Fruit fly (Drosophila melanogaster) whole organism, embryonic: ENCODE data around the gene CG13601.

Experiments used
- Antp ChIP-seq: fragments of 200-800 bp; sonication (Bioruptor generic); optimal IDR thresholded peaks from 3 replicates; lab custom pipeline; 2016; ENCODE audit warnings: missing biosample characterization, missing genetic modification characterization
- CG10274 ChIP-seq: fragments of 200-800 bp; sonication (Bioruptor generic); optimal IDR thresholded peaks from 3 replicates; lab custom pipeline; 2017; ENCODE audit warnings: missing biosample characterization, mild to moderate bottlenecking, missing genetic modification characterization
- CG11398 ChIP-seq: fragments of 200-800 bp; sonication (Bioruptor generic); optimal IDR thresholded peaks from 2 replicates; lab custom pipeline; 2016; ENCODE audit warnings: missing biosample characterization, missing genetic modification characterization
- CG11695 ChIP-seq: fragments of 200-800 bp; sonication (Bioruptor generic); IDR thresholded peaks from 3 replicates; pipeline ENCODE4 v1.3.6; 2022; ENCODE audit warnings: missing biosample characterization, missing genetic modification characterization
- CG13123 ChIP-seq: fragments of 200-800 bp; sonication (Bioruptor generic); optimal IDR thresholded peaks from 2 replicates; lab custom pipeline; 2016; ENCODE audit warnings: missing biosample characterization, missing genetic modification characterization
- CG13287 ChIP-seq: fragments of 200-800 bp; sonication (Bioruptor generic); IDR thresholded peaks from 2 replicates; pipeline ENCODE4 v1.3.6; 2022; ENCODE audit warnings: missing biosample characterization, missing genetic modification characterization; ENCODE audit not compliant: partially characterized antibody
- CG13624 ChIP-seq: fragments of 200-800 bp; sonication (Bioruptor generic); optimal IDR thresholded peaks from 2 replicates; lab custom pipeline; 2016; ENCODE audit warnings: missing biosample characterization, missing genetic modification characterization
- CG16863 ChIP-seq: fragments of 200-800 bp; sonication (Bioruptor generic); optimal IDR thresholded peaks from 3 replicates; lab custom pipeline; 2016; ENCODE audit warnings: missing biosample characterization, missing genetic modification characterization
- CG17912 ChIP-seq: fragments of 200-800 bp; sonication (Bioruptor generic); optimal IDR thresholded peaks from 2 replicates; lab custom pipeline; 2018; ENCODE audit warnings: missing biosample characterization, mild to moderate bottlenecking, missing genetic modification characterization
- CG2199 ChIP-seq: fragments of 200-800 bp; sonication (Bioruptor generic); IDR thresholded peaks from 3 replicates; pipeline ENCODE4 v1.3.6; 2022; ENCODE audit warnings: missing biosample characterization, missing genetic modification characterization
- CG2889 ChIP-seq: fragments of 200-800 bp; sonication (Bioruptor generic); IDR thresholded peaks from 3 replicates; pipeline ENCODE4 v1.3.6; 2022; ENCODE audit warnings: missing biosample characterization, missing genetic modification characterization
- CG30020 ChIP-seq: fragments of 200-800 bp; optimal IDR thresholded peaks from 2 replicates; lab custom pipeline; 2019; ENCODE audit warnings: missing biosample characterization, mild to moderate bottlenecking, missing genetic modification characterization, moderate library complexity
- CG31224 ChIP-seq: fragments of 200-800 bp; sonication (Bioruptor generic); IDR thresholded peaks from 2 replicates; pipeline ENCODE4 v1.3.6; 2022; ENCODE audit warnings: missing biosample characterization, missing genetic modification characterization
- CG31441 ChIP-seq: fragments of 200-800 bp; sonication (Bioruptor generic); IDR thresholded peaks from 2 replicates; pipeline ENCODE4 v1.3.6; 2022; ENCODE audit warnings: missing biosample characterization, missing genetic modification characterization
- CG34422 ChIP-seq: fragments of 200-800 bp; sonication (Bioruptor generic); IDR thresholded peaks from 3 replicates; pipeline ENCODE4 v1.3.6; 2022; ENCODE audit warnings: missing biosample characterization, missing genetic modification characterization
- CG5245 ChIP-seq: fragments of 200-800 bp; sonication (Bioruptor generic); optimal IDR thresholded peaks from 3 replicates; lab custom pipeline; 2016; ENCODE audit warnings: missing biosample characterization, missing genetic modification characterization
- CG6765 ChIP-seq: fragments of 200-800 bp; sonication (Bioruptor generic); optimal IDR thresholded peaks from 3 replicates; lab custom pipeline; 2017; ENCODE audit warnings: missing biosample characterization, mild to moderate bottlenecking, missing genetic modification characterization
- CG8290 ChIP-seq, 3 experiments: fragments of 200-800 bp; sonication (Bioruptor generic); optimal IDR thresholded peaks; 2 replicates each; lab custom pipeline; 2016 to 2019; ENCODE audit warnings: missing biosample characterization in 3 of 3, missing genetic modification characterization in 3 of 3, mild to moderate bottlenecking in 2 of 3, moderate library complexity in 1 of 3
- CoRest ChIP-seq: fragments of 200-800 bp; sonication (Bioruptor generic); optimal IDR thresholded peaks from 3 replicates; lab custom pipeline; 2018; ENCODE audit warnings: missing biosample characterization, mild to moderate bottlenecking, missing genetic modification characterization, moderate library complexity
- D19A ChIP-seq: fragments of 200-800 bp; optimal IDR thresholded peaks from 3 replicates; lab custom pipeline; 2019; ENCODE audit warnings: missing biosample characterization, mild to moderate bottlenecking, missing genetic modification characterization, moderate library complexity
- Dad ChIP-seq: fragments of 200-800 bp; sonication (Bioruptor generic); optimal IDR thresholded peaks from 3 replicates; lab custom pipeline; 2016; ENCODE audit warnings: missing biosample characterization, missing genetic modification characterization
- Dek ChIP-seq: fragments of 200-800 bp; sonication (Bioruptor generic); optimal IDR thresholded peaks from 3 replicates; lab custom pipeline; 2019; ENCODE audit warnings: missing biosample characterization, mild to moderate bottlenecking, missing genetic modification characterization, moderate library complexity
- Ets65A ChIP-seq: fragments of 200-800 bp; sonication (Bioruptor generic); peaks from one replicate; lab custom pipeline; 2016; ENCODE audit warnings: missing biosample characterization, missing genetic modification characterization
- Hey ChIP-seq: fragments of 200-800 bp; sonication (Bioruptor generic); optimal IDR thresholded peaks from 3 replicates; lab custom pipeline; 2018; ENCODE audit warnings: missing biosample characterization, mild to moderate bottlenecking, missing genetic modification characterization
- Hr78 ChIP-seq, 2 experiments: fragments of 200-800 bp in 1 of 2; fragments of >200 bp in 1 of 2; sonication (Bioruptor generic) in 1 of 2; optimal IDR thresholded peaks; 2 replicates each; lab custom pipeline; 2017 to 2019; ENCODE audit warnings: missing biosample characterization in 2 of 2, missing genetic modification characterization in 2 of 2, mild to moderate bottlenecking in 1 of 2, moderate library complexity in 1 of 2
- Med ChIP-seq: fragments of 200-800 bp; sonication (Bioruptor generic); peaks from one replicate; lab custom pipeline; 2016; ENCODE audit warnings: missing biosample characterization, missing genetic modification characterization, mild to moderate bottlenecking, inconsistent platforms, moderate library complexity
- Nf-YA ChIP-seq: fragments of 200-800 bp; sonication (Bioruptor generic); IDR thresholded peaks from 2 replicates; pipeline ENCODE4 v1.3.6; 2022; ENCODE audit warnings: missing biosample characterization, missing genetic modification characterization
- Pdp1 ChIP-seq, 2 experiments: fragments of 200-800 bp; sonication (Bioruptor generic); optimal IDR thresholded peaks; 3 replicates each; lab custom pipeline; 2016; ENCODE audit warnings: missing biosample characterization in 2 of 2, missing genetic modification characterization in 2 of 2, mild to moderate bottlenecking in 1 of 2, moderate library complexity in 1 of 2
- Spps ChIP-seq: fragments of 200-800 bp; sonication (Bioruptor generic); optimal IDR thresholded peaks from 2 replicates; lab custom pipeline; 2018; ENCODE audit warnings: missing biosample characterization, mild to moderate bottlenecking, missing genetic modification characterization
- bbx ChIP-seq: fragments of 200-800 bp; sonication (Bioruptor generic); IDR thresholded peaks from 2 replicates; pipeline ENCODE4 v1.3.6; 2022; ENCODE audit warnings: missing biosample characterization, missing genetic modification characterization; ENCODE audit not compliant: partially characterized antibody
- exex ChIP-seq: fragments of 200-800 bp; sonication (Bioruptor generic); optimal IDR thresholded peaks from 4 replicates; lab custom pipeline; 2018; ENCODE audit warnings: missing biosample characterization, mild to moderate bottlenecking, missing genetic modification characterization, moderate library complexity
- fd96Cb ChIP-seq: fragments of 200-800 bp; sonication (Bioruptor generic); optimal IDR thresholded peaks from 2 replicates; lab custom pipeline; 2018; ENCODE audit warnings: missing biosample characterization, mild to moderate bottlenecking, missing genetic modification characterization, moderate library complexity
- ftz-f1 ChIP-seq: fragments of 200-800 bp; sonication (Bioruptor generic); optimal IDR thresholded peaks from 2 replicates; lab custom pipeline; 2016; ENCODE audit warnings: missing biosample characterization, missing genetic modification characterization
- lilli ChIP-seq: fragments of 200-800 bp; sonication (Bioruptor generic); optimal IDR thresholded peaks from 3 replicates; lab custom pipeline; 2016; ENCODE audit warnings: missing biosample characterization, missing genetic modification characterization
- lola ChIP-seq, 3 experiments: fragments of >200 bp in 2 of 3; fragments of 200-800 bp in 1 of 3; sonication (Bioruptor generic) in 1 of 3; optimal IDR thresholded peaks; 2 replicates each; lab custom pipeline; 2017 to 2019; ENCODE audit warnings: missing biosample characterization in 3 of 3, missing genetic modification characterization in 3 of 3, mild to moderate bottlenecking in 1 of 3, moderate library complexity in 1 of 3
- pb ChIP-seq: fragments of 200-800 bp; sonication (Bioruptor generic); optimal IDR thresholded peaks from 3 replicates; lab custom pipeline; 2016; ENCODE audit warnings: missing biosample characterization, missing genetic modification characterization
- pfk ChIP-seq: fragments of 200-800 bp; sonication (Bioruptor generic); optimal IDR thresholded peaks from 2 replicates; lab custom pipeline; 2018; ENCODE audit warnings: missing biosample characterization, mild to moderate bottlenecking, missing genetic modification characterization, moderate library complexity
- pho ChIP-seq: fragments of 200-800 bp; sonication (Bioruptor generic); optimal IDR thresholded peaks from 2 replicates; lab custom pipeline; 2016; ENCODE audit warnings: missing biosample characterization, missing genetic modification characterization
- pros ChIP-seq: fragments of 200-800 bp; sonication (Bioruptor generic); optimal IDR thresholded peaks from 3 replicates; lab custom pipeline; 2019; ENCODE audit warnings: missing biosample characterization, mild to moderate bottlenecking, missing genetic modification characterization, moderate library complexity
- repo ChIP-seq: fragments of 200-800 bp; sonication (Bioruptor generic); optimal IDR thresholded peaks from 2 replicates; lab custom pipeline; 2016; ENCODE audit warnings: missing biosample characterization, missing genetic modification characterization
- rib ChIP-seq: fragments of 200-800 bp; sonication (Bioruptor generic); IDR thresholded peaks from 2 replicates; pipeline ENCODE4 v1.3.6; 2022; ENCODE audit warnings: missing biosample characterization, missing genetic modification characterization
- sc ChIP-seq, 3 experiments: fragments of >200 bp in 2 of 3; fragments of 200-800 bp in 1 of 3; sonication (Bioruptor generic) in 1 of 3; optimal IDR thresholded peaks; 2 replicates in 2 of 3; 3 replicates in 1 of 3; lab custom pipeline; 2017; ENCODE audit warnings: mild to moderate bottlenecking in 1 of 3, missing biosample characterization in 1 of 3, missing genetic modification characterization in 1 of 3, missing genetic modification reagents in 1 of 3
- sd ChIP-seq: fragments of 200-800 bp; sonication (Bioruptor generic); optimal IDR thresholded peaks from 3 replicates; lab custom pipeline; 2018; ENCODE audit warnings: missing biosample characterization, mild to moderate bottlenecking, missing genetic modification characterization, moderate library complexity
- seq ChIP-seq: fragments of 200-800 bp; sonication (Bioruptor generic); IDR thresholded peaks from 2 replicates; pipeline ENCODE4 v1.3.6; 2022; ENCODE audit warnings: missing biosample characterization, missing genetic modification characterization
- sob ChIP-seq: fragments of 200-800 bp; sonication (Bioruptor generic); IDR thresholded peaks from 2 replicates; pipeline ENCODE4 v1.3.6; 2022; ENCODE audit warnings: missing biosample characterization, missing genetic modification characterization
- sqz ChIP-seq: fragments of 200-800 bp; sonication (Bioruptor generic); optimal IDR thresholded peaks from 3 replicates; lab custom pipeline; 2018; ENCODE audit warnings: missing biosample characterization, mild to moderate bottlenecking, missing genetic modification characterization
- sug ChIP-seq: fragments of 200-800 bp; optimal IDR thresholded peaks from 2 replicates; lab custom pipeline; 2019; ENCODE audit warnings: missing biosample characterization, mild to moderate bottlenecking, missing genetic modification characterization, moderate library complexity
- trem ChIP-seq: fragments of 200-800 bp; optimal IDR thresholded peaks from 3 replicates; lab custom pipeline; 2019; ENCODE audit warnings: missing biosample characterization, mild to moderate bottlenecking, missing genetic modification characterization, moderate library complexity
- tx ChIP-seq: fragments of 200-800 bp; sonication (Bioruptor generic); optimal IDR thresholded peaks from 2 replicates; lab custom pipeline; 2016; ENCODE audit warnings: missing biosample characterization, missing genetic modification characterization

The CG13601 gene

DNA sequence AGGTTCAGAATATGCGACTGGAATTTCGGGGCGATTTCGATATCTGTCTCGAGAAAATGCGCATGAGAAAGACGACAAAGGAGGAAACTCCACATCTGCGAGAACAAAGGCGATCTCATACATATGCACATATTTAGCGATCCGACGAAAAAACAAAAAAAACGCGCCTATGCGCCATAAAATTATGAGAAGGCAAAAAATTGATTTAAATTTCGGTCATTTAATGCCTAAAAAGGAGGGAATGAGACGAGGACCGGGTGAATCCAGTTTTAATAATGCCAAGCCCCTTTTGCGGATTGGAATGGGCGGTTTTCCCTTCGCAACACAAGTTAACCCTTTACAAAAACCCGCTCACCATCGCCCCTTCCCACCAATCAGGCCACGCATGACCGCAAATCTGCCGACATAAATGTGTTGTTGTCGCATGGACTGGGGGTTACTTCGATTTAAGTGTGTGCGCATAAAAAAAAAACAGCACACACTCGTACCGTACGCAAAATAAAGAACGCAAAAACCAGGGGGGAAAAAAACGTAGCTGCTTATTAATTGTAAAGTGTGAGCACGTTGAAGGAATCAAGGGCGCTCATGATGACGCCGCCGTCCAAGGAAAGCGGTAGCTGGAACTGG, 12.9 kb downstream of the CG13601 start (continued):
- TF ChIP-seq CG13624 (GFP tag; lab: Kevin White, UChicago) (peak; percentile 15), CG16863 (GFP tag; lab: Kevin White, UChicago) (no peak), Med (GFP tag; lab: Kevin White, UChicago) (peak; percentile 44), CoRest (tag; lab: Kevin White, UChicago) (no peak), repo (GFP tag; lab: Kevin White, UChicago) (no peak), Hey (tag; lab: Kevin White, UChicago) (no peak), CG34422 (no peak), seq (GFP tag; lab: Robert Waterston, UW) (no peak), Pdp1 (GFP tag; optimal IDR thresholded peaks at IDR 0.05; lab: Kevin White, UChicago) (no peak), exex (tag; lab: Kevin White, UChicago) (no peak), ftz-f1 (GFP tag; lab: Kevin White, UChicago) (no peak), Nf-YA (no peak), rib (GFP tag; lab: Robert Waterston, UW) (no peak), CG11398 (GFP tag; lab: Kevin White, UChicago) (no peak), Dad (GFP tag; lab: Kevin White, UChicago) (no peak), CG31224 (GFP tag; lab: Robert Waterston, UW) (no peak), pros (GFP tag; lab: Kevin White, UChicago) (peak; percentile 18), pfk (GFP tag; lab: Kevin White, UChicago) (no peak), CG13123 (GFP tag; lab: Kevin White, UChicago) (no peak), lola (GFP tag; optimal IDR thresholded peaks at IDR 0.05; lab: Kevin White, UChicago) (no peak), Antp (GFP tag; lab: Kevin White, UChicago) (no peak), CG2889 (GFP tag; lab: Robert Waterston, UW) (no peak), Spps (tag; lab: Kevin White, UChicago) (no peak), lilli (GFP tag; lab: Kevin White, UChicago) (no peak), sqz (GFP tag; lab: Kevin White, UChicago) (peak; percentile 65), CG13287 (0 out of 2 replicates have a peak, but pooled peaks have one; percentile 8), CG8290 (GFP tag; optimal IDR thresholded peaks at IDR 0.05; lab: Kevin White, UChicago) (no peak), CG8290 (tag; optimal IDR thresholded peaks at IDR 0.05; lab: Kevin White, UChicago) (no peak), Hr78 (GFP tag; optimal IDR thresholded peaks at IDR 0.05; lab: Kevin White, UChicago) (no peak), D19A (tag; lab: Kevin White, UChicago) (no peak), sd (tag; lab: Kevin White, UChicago) (peak; percentile 88), bbx (GFP tag; lab: Robert Waterston, UW) (no peak), pho (no peak), tx (no peak), CG30020 (tag; lab: Kevin White, UChicago) (no peak), fd96Cb (tag; lab: Kevin White, UChicago) (no peak), sob (GFP tag; lab: Robert Waterston, UW) (no peak), CG17912 (GFP tag; lab: Kevin White, UChicago) (no peak), Dek (tag; lab: Kevin White, UChicago) (no peak), pb (GFP tag; lab: Kevin White, UChicago) (no peak), CG11695 (GFP tag; lab: Robert Waterston, UW) (0 out of 3 replicates have a peak, but pooled peaks have one; percentile 14), sc (optimal IDR thresholded peaks at IDR 0.05; lab: Kevin White, UChicago) (no peak), sc (GFP tag; optimal IDR thresholded peaks at IDR 0.05; lab: Kevin White, UChicago) (no peak), CG6765 (GFP tag; lab: Kevin White, UChicago) (no peak), CG31441 (GFP tag; lab: Robert Waterston, UW) (no peak), trem (tag; lab: Kevin White, UChicago) (no peak), CG2199 (no peak), CG10274 (GFP tag; lab: Kevin White, UChicago) (no peak), Ets65A (GFP tag; lab: Kevin White, UChicago) (no peak), sug (tag; lab: Kevin White, UChicago) (no peak), CG5245 (GFP tag; lab: Kevin White, UChicago) (no peak)
